Worm (Caenorhabditis elegans) whole organism, midembryonic: ENCODE measurements around the gene irld-36.

ENCODE experiments used
- cog-1 ChIP-seq: sonication (generic microtip); optimal IDR thresholded peaks from 2 replicates; lab custom pipeline; 2016; ENCODE audit warnings: missing genetic modification characterization, missing compliant biosample characterization
- flt-1 ChIP-seq: fragments of 200-800 bp; sonication (Bioruptor generic); IDR thresholded peaks from 2 replicates; pipeline ENCODE4 v1.3.6; 2022; ENCODE audit warnings: missing genetic modification characterization, missing compliant biosample characterization
- klf-2 ChIP-seq: fragments of 200-800 bp; sonication (Bioruptor generic); conservative IDR thresholded peaks from 2 replicates; pipeline ENCODE4 v1.3.6; 2022; ENCODE audit warnings: missing genetic modification reagents, missing genetic modification characterization, missing compliant biosample characterization
- med-1 ChIP-seq: sonication (generic microtip); optimal IDR thresholded peaks from 2 replicates; lab custom pipeline; 2017; ENCODE audit warnings: missing genetic modification characterization, mild to moderate bottlenecking, missing compliant biosample characterization, antibody characterized with exemption, missing genetic modification reagents; ENCODE audit not compliant: insufficient read depth
- ref-1 ChIP-seq: fragments of 200-800 bp; sonication (Bioruptor generic); conservative IDR thresholded peaks from 2 replicates; pipeline ENCODE4 v1.3.6; 2022; ENCODE audit warnings: missing genetic modification reagents, missing genetic modification characterization, missing compliant biosample characterization
- tab-1 ChIP-seq: fragments of 200-800 bp; sonication (Bioruptor generic); IDR thresholded peaks from 2 replicates; pipeline ENCODE4 v1.3.6; 2022; ENCODE audit warnings: missing genetic modification characterization, missing compliant biosample characterization
- ztf-23 ChIP-seq: fragments of 200-800 bp; sonication (Bioruptor generic); IDR thresholded peaks from 2 replicates; pipeline ENCODE4 v1.3.6; 2022; ENCODE audit warnings: missing genetic modification reagents, missing genetic modification characterization, missing compliant biosample characterization

DNA sequence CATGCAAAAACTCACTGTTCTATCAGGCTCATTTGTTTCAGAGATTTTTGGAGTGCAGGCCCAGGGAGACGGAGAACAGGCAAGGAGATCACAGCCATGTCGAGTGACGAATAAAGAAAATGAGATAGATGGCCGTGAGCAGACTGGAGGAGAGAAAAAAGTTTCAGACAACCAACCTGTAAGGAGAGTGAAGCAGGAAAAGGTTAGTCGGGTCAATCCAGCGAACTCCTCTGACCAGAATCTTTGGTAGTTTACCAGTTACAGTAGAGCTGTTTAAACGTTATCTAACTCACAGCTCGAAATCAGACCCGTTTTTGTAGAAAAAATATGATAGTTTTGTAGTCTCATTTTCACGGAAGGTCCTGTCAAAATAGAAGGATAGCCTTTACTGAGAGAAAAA, 30.4 kb upstream of the irld-36 start, which contains the start of gene fbxb-21:
- TF ChIP-seq cog-1 (no peak), klf-2 (GFP tag; lab: Robert Waterston, UW) (no peak), ref-1 (no peak), med-1 (GFP tag; lab: Kevin White, UChicago) (no peak), flt-1 (GFP tag; lab: Robert Waterston, UW) (no peak), tab-1 (GFP tag; lab: Robert Waterston, UW) (no peak), ztf-23 (GFP tag; lab: Robert Waterston, UW) (no peak)
